Worm (Caenorhabditis elegans): ENCODE data around the gene clh-6.

clh-6 gene

ce11 chrV:12026878-12027477 is 36.2 kb downstream of the clh-6 start:
- TF ChIP-seq syd-9 (tag; optimal IDR thresholded peaks at IDR 0.05) (peak; percentile 17), dve-1 (tag; optimal IDR thresholded peaks at IDR 0.05) (no peak), ceh-22 (tag; optimal IDR thresholded peaks at IDR 0.05) (no peak), fkh-10 (GFP tag; optimal IDR thresholded peaks at IDR 0.05) (peak; percentile 24), pqm-1 (tag; optimal IDR thresholded peaks at IDR 0.05) (no peak), ref-2 (tag; optimal IDR thresholded peaks at IDR 0.05) (peak; percentile 43), ceh-30 (tag; optimal IDR thresholded peaks at IDR 0.05) (no peak), elt-4 (tag; optimal IDR thresholded peaks at IDR 0.05) (no peak), sox-4 (tag; optimal IDR thresholded peaks at IDR 0.05) (peak; percentile 37), rnt-1 (tag; optimal IDR thresholded peaks at IDR 0.05) (peak; percentile 16), F13H6.1 (tag; optimal IDR thresholded peaks at IDR 0.05) (peak; percentile 6), ceh-18 (tag; optimal IDR thresholded peaks at IDR 0.05) (peak; percentile 89), ceh-31 (tag; optimal IDR thresholded peaks at IDR 0.05) (peak; percentile 76), hlh-30 (tag; optimal IDR thresholded peaks at IDR 0.05; ENCODE audit: insufficient read depth) (no peak), hlh-6 (tag; optimal IDR thresholded peaks at IDR 0.05) (peak; percentile 33), ceh-14 (tag; optimal IDR thresholded peaks at IDR 0.05) (peak; percentile 62), hlh-15 (tag; optimal IDR thresholded peaks at IDR 0.05) (no peak), pros-1 (tag; optimal IDR thresholded peaks at IDR 0.05) (peak; percentile 53), ttx-3 (tag; optimal IDR thresholded peaks at IDR 0.05) (no peak), tbx-2 (tag; optimal IDR thresholded peaks at IDR 0.05) (peak; percentile 53), dmd-4 (tag; optimal IDR thresholded peaks at IDR 0.05; ENCODE audit: borderline replicate concordance) (no peak), hlh-13 (GFP tag; optimal IDR thresholded peaks at IDR 0.05) (no peak), ceh-9 (tag; optimal IDR thresholded peaks at IDR 0.05) (no peak), sox-2 (GFP tag; IDR thresholded peaks at IDR 0.05) (no peak), hlh-8 (tag; optimal IDR thresholded peaks at IDR 0.05) (peak; percentile 50), nfya-1 (tag; optimal IDR thresholded peaks at IDR 0.05) (peak; percentile 48), ceh-19 (GFP tag; optimal IDR thresholded peaks at IDR 0.05) (peak; percentile 38), unc-55 (GFP tag; optimal IDR thresholded peaks at IDR 0.05) (peak; percentile 78), unc-42 (tag; optimal IDR thresholded peaks at IDR 0.05) (peak; percentile 74), Y22D7AL.16 (tag; optimal IDR thresholded peaks at IDR 0.05) (no peak), unc-3 (GFP tag; conservative IDR thresholded peaks at IDR 0.05) (no peak), unc-3 (tag; optimal IDR thresholded peaks at IDR 0.05) (peak; percentile 32), pha-2 (tag; optimal IDR thresholded peaks at IDR 0.05) (no peak)

DNA sequence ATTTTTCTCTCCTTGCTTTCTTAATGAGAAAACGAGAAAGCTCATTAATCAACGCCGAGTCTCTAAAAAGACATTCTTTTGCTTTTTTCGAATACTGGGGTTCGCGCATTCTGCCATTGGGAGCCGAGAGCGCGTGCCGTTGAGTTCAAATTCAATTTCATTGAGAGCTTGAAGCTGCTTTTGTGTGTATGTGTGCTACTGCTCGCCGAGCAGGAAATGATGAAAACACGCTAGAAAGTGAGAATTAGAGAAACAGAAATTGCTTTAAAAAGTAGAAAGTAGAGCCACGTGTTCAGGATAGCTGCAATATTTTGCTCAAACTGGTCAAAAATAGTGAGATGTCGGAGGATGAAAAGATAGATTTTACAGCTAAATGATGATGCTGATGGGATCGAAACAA is 37.5 kb downstream of the clh-6 start:
- TF ChIP-seq sox-4 (tag; optimal IDR thresholded peaks at IDR 0.05) (no peak), ceh-14 (tag; optimal IDR thresholded peaks at IDR 0.05) (peak; percentile 9), ceh-31 (tag; optimal IDR thresholded peaks at IDR 0.05) (peak; percentile 45), mec-3 (tag; optimal IDR thresholded peaks at IDR 0.05; ENCODE audit: borderline replicate concordance) (no peak), unc-42 (tag; optimal IDR thresholded peaks at IDR 0.05) (peak; percentile 97)

DNA sequence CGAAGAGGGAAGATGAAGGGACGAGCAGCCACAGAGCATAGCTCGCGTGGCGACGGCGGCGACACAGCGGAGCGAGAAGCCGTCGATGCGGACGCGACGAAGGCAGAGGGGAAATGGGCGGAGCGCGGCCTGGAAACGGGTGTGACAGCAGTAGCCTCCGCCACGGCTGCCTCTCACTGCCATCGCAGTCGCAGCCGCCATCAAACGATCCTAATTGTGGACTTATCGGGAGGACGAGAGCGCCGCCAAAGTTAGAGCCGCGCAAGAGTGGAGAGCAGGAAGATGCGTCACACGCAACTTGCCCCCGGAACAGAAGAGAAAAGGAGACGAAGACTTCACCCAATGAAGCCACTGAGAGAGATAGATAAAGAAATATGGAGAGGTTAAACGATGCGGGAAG is 38.9 kb downstream of the clh-6 start:
- no peak for TF ChIP-seq gmeb-2 (tag; optimal IDR thresholded peaks at IDR 0.05)
- no peak for TF ChIP-seq ceh-22 (tag; optimal IDR thresholded peaks at IDR 0.05)
- no peak for TF ChIP-seq eyg-1 (tag; optimal IDR thresholded peaks at IDR 0.05)
- TF ChIP-seq K02D7.2 (tag; optimal IDR thresholded peaks at IDR 0.05): no peak
- no peak for TF ChIP-seq hlh-13 (GFP tag; optimal IDR thresholded peaks at IDR 0.05)
- TF ChIP-seq F13H6.1 (tag; optimal IDR thresholded peaks at IDR 0.05): peak; percentile 56
- no peak for TF ChIP-seq madf-2 (tag; optimal IDR thresholded peaks at IDR 0.05)
- no peak for TF ChIP-seq pat-9 (tag; optimal IDR thresholded peaks at IDR 0.05)
- TF ChIP-seq ceh-9 (tag; optimal IDR thresholded peaks at IDR 0.05): no peak
- TF ChIP-seq che-1 (tag; optimal IDR thresholded peaks at IDR 0.05): no peak
- no peak for TF ChIP-seq nhr-232 (tag; optimal IDR thresholded peaks at IDR 0.05)
- no peak for TF ChIP-seq odd-2 (tag; optimal IDR thresholded peaks at IDR 0.05)
- TF ChIP-seq ceh-14 (tag; optimal IDR thresholded peaks at IDR 0.05): peak; percentile 1
- no peak for TF ChIP-seq unc-55 (GFP tag; optimal IDR thresholded peaks at IDR 0.05)
- TF ChIP-seq ceh-6 (GFP tag; optimal IDR thresholded peaks at IDR 0.05): peak; percentile 10
- peak; percentile 12 for TF ChIP-seq fax-1 (tag; optimal IDR thresholded peaks at IDR 0.05)
- peak; percentile 12 for TF ChIP-seq tbx-7 (tag; optimal IDR thresholded peaks at IDR 0.05)
- TF ChIP-seq rnt-1 (tag; optimal IDR thresholded peaks at IDR 0.05): no peak
- TF ChIP-seq pha-4 (tag; optimal IDR thresholded peaks at IDR 0.05): no peak
- TF ChIP-seq sdc-2 (tag; optimal IDR thresholded peaks at IDR 0.05): peak; percentile 8
- peak; percentile 43 for TF ChIP-seq hlh-6 (tag; optimal IDR thresholded peaks at IDR 0.05)
- peak; percentile 18 for TF ChIP-seq ceh-48 (tag; optimal IDR thresholded peaks at IDR 0.05)
- no peak for TF ChIP-seq pax-1 (tag; optimal IDR thresholded peaks at IDR 0.05)
- no peak for TF ChIP-seq ceh-30 (tag; optimal IDR thresholded peaks at IDR 0.05)
